Fruit fly (Drosophila melanogaster): ENCODE measurements around the gene CG5478.

The CG5478 gene

DNA sequence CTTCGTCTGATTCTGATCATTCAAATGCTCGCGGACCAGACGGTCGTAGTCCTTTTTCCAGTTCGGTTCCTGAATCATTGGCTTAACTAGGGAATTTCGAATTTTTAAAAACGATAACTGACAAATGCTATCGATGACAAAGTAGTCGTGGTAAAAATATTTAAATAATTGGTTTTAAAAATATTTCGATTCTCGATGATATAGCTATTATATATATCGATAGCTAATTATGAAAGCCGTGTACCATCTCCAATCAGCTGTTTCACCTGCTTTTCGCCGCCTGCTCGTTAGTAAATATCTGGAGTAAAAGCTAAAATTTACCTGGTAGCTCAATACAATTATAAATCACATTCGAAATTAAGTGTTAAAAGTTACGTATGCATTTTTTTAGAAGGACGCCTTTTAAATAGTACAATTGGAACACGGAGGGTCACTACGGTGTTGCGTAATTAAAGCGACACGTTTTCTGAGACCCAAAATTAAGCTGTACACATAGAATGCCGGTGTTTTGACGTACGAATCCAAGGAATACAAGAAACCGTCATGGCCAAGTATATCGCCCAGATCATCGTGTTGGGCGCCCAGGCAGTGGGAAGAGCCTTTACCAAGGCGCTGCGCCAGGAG is at the start of gene CG5478, which contains the start of gene blp:
Gene CG5478 (minus strand): TSS at position 126 of the 624 bp plus-strand sequence.
Gene blp (plus strand): TSS at position 239 of the 624 bp plus-strand sequence.
- 0 out of 3 replicates have a peak, but pooled peaks have one; percentile 8 for TF ChIP-seq CG4496 (GFP tag; IDR thresholded peaks at IDR 0.05)
- no peak for TF ChIP-seq CG32121 (GFP tag; IDR thresholded peaks at IDR 0.05)

dm6 chr3R:15975170-15975569 is 41.6 kb upstream of the CG5478 start:
- TF ChIP-seq CG14655 (GFP tag; optimal IDR thresholded peaks at IDR 0.05) (no peak), CG9948 (tag; optimal IDR thresholded peaks at IDR 0.05) (no peak), Snoo (tag; optimal IDR thresholded peaks at IDR 0.05) (no peak), fd96Ca (GFP tag; IDR thresholded peaks at IDR 0.05) (no peak), CG34367 (tag; optimal IDR thresholded peaks at IDR 0.05) (no peak), CG4496 (GFP tag; IDR thresholded peaks at IDR 0.05) (no peak), CG8159 (tag; optimal IDR thresholded peaks at IDR 0.05) (no peak), D1 (tag; optimal IDR thresholded peaks at IDR 0.05) (no peak), Ets98B (GFP tag; IDR thresholded peaks at IDR 0.05) (no peak), CG8301 (tag; optimal IDR thresholded peaks at IDR 0.05) (no peak), gl (tag; optimal IDR thresholded peaks at IDR 0.05) (no peak), CG15710 (tag; optimal IDR thresholded peaks at IDR 0.05) (no peak), CG32121 (GFP tag; IDR thresholded peaks at IDR 0.05) (no peak), EcR (GFP tag; optimal IDR thresholded peaks at IDR 0.05) (no peak)

DNA sequence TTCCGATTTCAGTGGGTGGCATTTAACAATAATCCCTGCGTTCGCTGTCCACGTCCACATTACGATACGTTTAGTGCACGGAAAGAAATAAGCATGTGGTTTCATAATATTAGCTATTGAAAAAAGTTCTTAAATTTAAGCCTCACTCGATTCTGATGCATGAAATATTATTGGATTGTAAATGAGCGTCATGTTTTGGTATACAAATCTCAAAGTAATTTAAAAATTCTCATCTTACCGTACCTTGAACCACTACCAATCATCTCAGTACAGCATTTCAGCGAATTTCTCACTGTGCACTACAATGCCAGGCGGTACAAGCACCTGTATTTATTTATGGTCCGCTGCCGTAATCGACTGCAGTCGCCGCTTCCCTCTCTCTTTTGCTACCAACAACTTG is 40.7 kb upstream of the CG5478 start:
- TF ChIP-seq EcR (GFP tag; optimal IDR thresholded peaks at IDR 0.05) (no peak), CG32121 (GFP tag; IDR thresholded peaks at IDR 0.05) (no peak), D1 (tag; optimal IDR thresholded peaks at IDR 0.05) (no peak), Snoo (tag; optimal IDR thresholded peaks at IDR 0.05) (peak; percentile 71), CG15710 (tag; optimal IDR thresholded peaks at IDR 0.05) (peak; percentile 76), rn (GFP tag; IDR thresholded peaks at IDR 0.05) (no peak), CG8159 (tag; optimal IDR thresholded peaks at IDR 0.05) (no peak), CG10348 (GFP tag; IDR thresholded peaks at IDR 0.05) (no peak), CG12605 (GFP tag; IDR thresholded peaks at IDR 0.05) (no peak), CG9948 (tag; optimal IDR thresholded peaks at IDR 0.05) (peak; percentile 79), CG17806 (tag; optimal IDR thresholded peaks at IDR 0.05) (peak; percentile 74), Ets98B (GFP tag; IDR thresholded peaks at IDR 0.05) (no peak), fd96Ca (GFP tag; IDR thresholded peaks at IDR 0.05) (no peak), CG13204 (GFP tag; optimal IDR thresholded peaks at IDR 0.05) (peak; percentile 64), Pif1B (GFP tag; optimal IDR thresholded peaks at IDR 0.05) (peak; percentile 75), CG8301 (tag; optimal IDR thresholded peaks at IDR 0.05) (peak; percentile 87), gl (tag; optimal IDR thresholded peaks at IDR 0.05) (peak; percentile 37), Pif1A (GFP tag; optimal IDR thresholded peaks at IDR 0.05) (peak; percentile 86), CG14655 (GFP tag; optimal IDR thresholded peaks at IDR 0.05) (peak; percentile 83), CG34367 (tag; optimal IDR thresholded peaks at IDR 0.05) (peak; percentile 68), CG4496 (GFP tag; IDR thresholded peaks at IDR 0.05) (no peak)

DNA sequence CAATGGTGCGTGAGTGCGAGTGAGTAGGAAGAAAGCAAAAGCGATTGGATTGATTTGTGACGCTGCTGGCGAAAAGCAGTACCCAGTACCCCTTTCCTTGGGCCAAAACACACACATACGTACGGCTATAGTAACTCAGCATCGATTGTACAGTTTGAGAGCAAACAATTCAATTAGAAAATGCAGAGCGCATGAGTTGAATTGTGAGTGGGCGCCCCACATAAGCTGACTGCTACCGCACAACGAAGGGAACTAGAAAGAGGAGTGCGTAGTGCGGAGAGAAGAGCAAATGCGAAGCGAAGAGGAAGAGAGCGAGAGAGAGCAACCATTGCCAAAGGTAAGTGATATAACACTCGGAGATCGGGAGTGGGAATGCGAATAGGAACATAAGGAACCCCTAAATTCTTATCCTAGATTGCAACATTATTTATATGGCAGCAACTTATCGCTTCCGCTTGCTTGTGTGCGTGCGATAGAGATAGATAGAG is 40.0 kb upstream of the CG5478 start:
- TF ChIP-seq CG17806 (tag; optimal IDR thresholded peaks at IDR 0.05) (no peak), CG14655 (GFP tag; optimal IDR thresholded peaks at IDR 0.05) (peak; percentile 24)

- TF ChIP-seq CG13204 (GFP tag; optimal IDR thresholded peaks at IDR 0.05) (no peak), D1 (tag; optimal IDR thresholded peaks at IDR 0.05) (no peak), CG8159 (tag; optimal IDR thresholded peaks at IDR 0.05) (peak; percentile 49), CG8301 (tag; optimal IDR thresholded peaks at IDR 0.05) (peak; percentile 29), CG9948 (tag; optimal IDR thresholded peaks at IDR 0.05) (peak; percentile 43), CG34367 (tag; optimal IDR thresholded peaks at IDR 0.05) (no peak), CG17806 (tag; optimal IDR thresholded peaks at IDR 0.05) (peak; percentile 7), CG15710 (tag; optimal IDR thresholded peaks at IDR 0.05) (peak; percentile 29)
Measured at dm6 chr3R:15972979-15973486, 39.5 kb upstream of the CG5478 start, which contains the start of gene Hel89B. Gene Hel89B (plus strand): TSS chr3R:15973298.

DNA sequence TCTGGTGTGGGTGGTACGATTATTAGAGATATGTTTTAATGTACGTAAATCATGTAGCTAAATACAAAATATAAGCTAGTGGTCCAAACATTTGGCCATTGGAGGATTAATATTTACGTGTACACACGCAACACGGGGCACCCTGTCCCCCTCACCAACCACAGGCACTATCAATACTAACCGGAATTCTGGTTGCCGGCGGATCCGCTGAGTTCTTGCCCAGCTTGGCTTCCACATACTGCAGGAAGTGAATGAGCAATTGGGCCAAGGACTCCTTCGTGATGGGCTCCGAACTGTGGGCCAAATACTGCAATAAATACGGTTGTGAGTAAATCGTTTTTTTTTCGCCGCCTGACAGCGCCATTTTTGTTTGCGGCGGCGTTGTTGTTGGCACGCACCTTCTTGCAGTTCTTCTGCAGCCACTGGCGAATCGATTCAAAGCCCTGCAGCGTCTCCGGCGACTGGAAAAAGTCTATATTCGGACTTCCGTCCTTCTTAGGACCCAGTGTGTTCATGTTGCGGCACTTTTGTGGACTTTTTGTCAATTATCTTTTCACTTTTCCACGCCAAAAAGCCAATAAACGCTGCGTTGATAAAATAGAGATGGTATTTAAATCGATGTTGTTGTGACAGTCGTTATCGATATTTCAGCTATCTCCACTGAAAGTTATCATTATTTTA is 38.9 kb upstream of the CG5478 start, which contains the start of gene mor:
Gene mor (minus strand): TSS at position 616 of the 681 bp plus-strand sequence.
- TF ChIP-seq gl (tag; optimal IDR thresholded peaks at IDR 0.05) (no peak), Snoo (tag; optimal IDR thresholded peaks at IDR 0.05) (no peak), CG8301 (tag; optimal IDR thresholded peaks at IDR 0.05) (no peak), CG15710 (tag; optimal IDR thresholded peaks at IDR 0.05) (no peak), CG9948 (tag; optimal IDR thresholded peaks at IDR 0.05) (no peak), CG17806 (tag; optimal IDR thresholded peaks at IDR 0.05) (no peak)

All from whole organism, pupa.